Worm (Caenorhabditis elegans): ENCODE data around the gene str-222.

The str-222 gene

DNA sequence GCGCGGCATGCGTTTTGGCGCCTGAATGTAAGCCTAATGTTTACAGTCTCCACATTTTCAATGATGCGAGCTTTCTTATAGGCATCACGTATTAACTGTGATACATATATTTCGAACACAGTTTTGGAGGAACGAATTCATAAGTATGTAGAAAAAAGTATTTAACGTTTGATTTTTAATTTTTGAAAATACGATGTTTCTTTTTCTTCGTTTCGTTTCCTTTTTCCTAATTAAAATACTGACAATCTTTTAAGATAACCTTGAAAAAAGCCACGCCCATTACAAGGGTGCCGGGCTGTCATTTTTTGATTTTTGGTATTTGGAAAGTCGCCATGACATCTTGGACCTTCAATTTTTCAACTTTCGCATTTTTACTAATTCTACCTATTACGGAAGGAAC lies 29.0 kb downstream of the str-222 start, which contains the start of gene K04F1.9:
Gene K04F1.9 (plus strand): TSS at position 301 of the 400 bp plus-strand sequence.
- TF ChIP-seq tab-1 (GFP tag; IDR thresholded peaks at IDR 0.05): no peak

DNA sequence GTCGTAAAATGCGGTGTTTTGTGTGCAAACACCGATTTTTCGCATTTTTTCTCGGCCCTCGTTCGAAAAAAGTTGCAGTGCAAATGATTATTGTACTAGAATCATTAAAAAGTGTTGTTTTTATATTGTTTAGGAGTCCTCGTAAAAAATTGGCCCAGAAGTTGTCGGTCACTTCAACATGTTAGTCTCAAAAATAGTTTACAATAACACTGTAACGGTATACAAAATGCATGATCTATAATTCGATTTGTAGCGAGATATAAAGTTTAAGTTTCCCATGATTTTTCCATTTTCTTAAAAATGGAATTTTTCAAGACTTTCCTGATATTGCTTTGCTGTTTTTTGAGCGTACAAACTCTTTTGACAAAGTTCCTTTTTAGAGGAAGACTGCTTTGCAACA lies 30.9 kb downstream of the str-222 start, which contains the start of gene K04F1.8:
Gene K04F1.8 (plus strand): TSS at position 301 of the 400 bp plus-strand sequence.
- TF ChIP-seq T22C8.4 (GFP tag; IDR thresholded peaks at IDR 0.05) (no peak), flt-1 (GFP tag; IDR thresholded peaks at IDR 0.05) (no peak), cog-1 (tag; optimal IDR thresholded peaks at IDR 0.05) (no peak), klf-2 (GFP tag; conservative IDR thresholded peaks at IDR 0.05) (no peak), med-1 (GFP tag; optimal IDR thresholded peaks at IDR 0.05; ENCODE audit: insufficient read depth) (no peak), ztf-29 (GFP tag; IDR thresholded peaks at IDR 0.05) (no peak), ref-1 (GFP tag; conservative IDR thresholded peaks at IDR 0.05) (no peak), tab-1 (GFP tag; IDR thresholded peaks at IDR 0.05) (no peak), ztf-23 (GFP tag; IDR thresholded peaks at IDR 0.05) (no peak)

DNA sequence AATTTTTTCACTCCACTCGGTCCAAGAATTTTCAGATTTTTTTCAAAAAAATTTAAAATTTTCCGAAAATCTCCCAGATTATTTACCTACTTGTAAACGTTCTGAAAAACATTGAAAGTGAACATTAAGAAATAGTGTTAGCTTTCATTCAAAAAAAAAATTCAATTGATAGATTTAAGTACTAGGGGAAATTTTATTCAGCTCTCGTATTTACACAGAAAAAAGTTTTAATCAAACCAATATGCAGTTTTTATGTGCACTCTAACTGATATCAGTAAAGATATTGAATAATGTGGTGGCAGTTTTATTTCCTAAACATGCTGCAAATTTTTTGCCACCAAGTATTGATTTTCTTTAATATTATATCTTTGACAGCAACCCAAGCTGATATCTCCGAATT lies 32.3 kb downstream of the str-222 start, which contains the start of gene irld-42:
Gene irld-42 (plus strand): TSS at position 301 of the 400 bp plus-strand sequence.
- no peak for TF ChIP-seq ref-1 (GFP tag; conservative IDR thresholded peaks at IDR 0.05)
- TF ChIP-seq tab-1 (GFP tag; IDR thresholded peaks at IDR 0.05): no peak
- TF ChIP-seq ztf-29 (GFP tag; IDR thresholded peaks at IDR 0.05): no peak
- TF ChIP-seq flt-1 (GFP tag; IDR thresholded peaks at IDR 0.05): no peak

ce11 chrV:1678228-1678627 lies 42.3 kb downstream of the str-222 start, which contains the start of gene srw-98:
Gene srw-98, minus strand, starts transcription at chrV:1678328.
- no peak for TF ChIP-seq T22C8.4 (GFP tag; IDR thresholded peaks at IDR 0.05)
- no peak for TF ChIP-seq ztf-23 (GFP tag; IDR thresholded peaks at IDR 0.05)

- TF ChIP-seq med-1 (GFP tag; optimal IDR thresholded peaks at IDR 0.05; ENCODE audit: insufficient read depth) (no peak), flt-1 (GFP tag; IDR thresholded peaks at IDR 0.05) (no peak), tab-1 (GFP tag; IDR thresholded peaks at IDR 0.05) (no peak), ztf-29 (GFP tag; IDR thresholded peaks at IDR 0.05) (no peak), ztf-23 (GFP tag; IDR thresholded peaks at IDR 0.05) (no peak), T22C8.4 (GFP tag; IDR thresholded peaks at IDR 0.05) (no peak), cog-1 (tag; optimal IDR thresholded peaks at IDR 0.05) (no peak), klf-2 (GFP tag; conservative IDR thresholded peaks at IDR 0.05) (no peak), ref-1 (GFP tag; conservative IDR thresholded peaks at IDR 0.05) (no peak)
These were observed 44.8 kb downstream of the str-222 start, which contains the start of gene srw-91 for ce11 chrV:1680770-1681169. Gene srw-91, minus strand, starts transcription at chrV:1680870.

DNA sequence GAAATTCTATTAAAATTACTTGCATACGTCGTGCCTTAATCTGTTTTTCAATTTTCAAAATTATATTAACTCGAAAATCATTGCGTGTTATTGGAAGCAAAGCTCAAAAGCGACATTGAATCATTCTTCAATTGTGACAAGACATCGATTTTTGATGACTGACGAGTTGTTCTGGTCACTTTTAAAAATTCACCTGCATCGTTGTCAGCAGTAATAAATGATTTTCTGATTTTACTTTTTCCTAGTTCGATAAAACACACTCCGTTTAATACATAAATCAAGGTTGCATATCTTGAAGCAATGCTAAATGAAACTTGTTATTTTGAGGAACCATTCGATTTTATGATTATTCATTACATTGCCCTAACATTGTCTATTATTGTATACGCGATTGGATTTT lies 46.3 kb downstream of the str-222 start, which contains the start of gene srh-3:
Gene srh-3 (plus strand): TSS at position 301 of the 400 bp plus-strand sequence.
- TF ChIP-seq klf-2 (GFP tag; conservative IDR thresholded peaks at IDR 0.05): no peak
- TF ChIP-seq med-1 (GFP tag; optimal IDR thresholded peaks at IDR 0.05; ENCODE audit: insufficient read depth): no peak
- no peak for TF ChIP-seq tab-1 (GFP tag; IDR thresholded peaks at IDR 0.05)
- no peak for TF ChIP-seq T22C8.4 (GFP tag; IDR thresholded peaks at IDR 0.05)
- TF ChIP-seq ztf-23 (GFP tag; IDR thresholded peaks at IDR 0.05): no peak
- no peak for TF ChIP-seq ref-1 (GFP tag; conservative IDR thresholded peaks at IDR 0.05)
- TF ChIP-seq ztf-29 (GFP tag; IDR thresholded peaks at IDR 0.05): no peak
- no peak for TF ChIP-seq flt-1 (GFP tag; IDR thresholded peaks at IDR 0.05)
- TF ChIP-seq cog-1 (tag; optimal IDR thresholded peaks at IDR 0.05): no peak

DNA sequence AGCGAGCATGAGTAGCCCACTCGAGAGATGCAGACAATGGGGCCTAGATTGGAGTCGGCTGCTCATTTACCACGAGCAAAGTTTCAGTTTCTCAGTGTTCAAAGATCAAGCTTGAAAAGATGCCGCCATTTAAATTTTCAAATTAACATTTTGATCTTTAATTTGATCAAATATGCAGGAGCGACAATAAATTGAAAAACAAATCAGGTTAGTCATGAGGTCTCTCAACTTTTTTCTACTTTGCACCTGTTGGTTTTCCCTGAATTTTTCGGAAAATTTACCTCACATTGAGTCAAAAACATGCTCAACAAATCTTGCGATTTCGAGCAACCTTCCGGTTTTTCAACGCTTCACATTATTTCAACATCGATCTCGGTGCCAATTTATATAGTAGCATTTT lies 49.4 kb downstream of the str-222 start, which contains the start of gene srh-5:
Gene srh-5 (plus strand): TSS at position 301 of the 400 bp plus-strand sequence.
- TF ChIP-seq tab-1 (GFP tag; IDR thresholded peaks at IDR 0.05) (no peak), flt-1 (GFP tag; IDR thresholded peaks at IDR 0.05) (no peak), med-1 (GFP tag; optimal IDR thresholded peaks at IDR 0.05; ENCODE audit: insufficient read depth) (no peak), cog-1 (tag; optimal IDR thresholded peaks at IDR 0.05) (no peak), T22C8.4 (GFP tag; IDR thresholded peaks at IDR 0.05) (no peak), ztf-29 (GFP tag; IDR thresholded peaks at IDR 0.05) (no peak), ref-1 (GFP tag; conservative IDR thresholded peaks at IDR 0.05) (no peak), klf-2 (GFP tag; conservative IDR thresholded peaks at IDR 0.05) (no peak), ztf-23 (GFP tag; IDR thresholded peaks at IDR 0.05) (no peak)
